Fruit fly (Drosophila melanogaster): ENCODE data around the gene CG31245.

Gene CG31245

dm6 chr3R:19350375-19350943, 26.6 kb downstream of the CG31245 start:
- no peak for TF ChIP-seq CG6163 (GFP tag; IDR thresholded peaks at IDR 0.05)
- no peak for TF ChIP-seq CG7368 (GFP tag; optimal IDR thresholded peaks at IDR 0.05)
- TF ChIP-seq Hr4 (GFP tag; optimal IDR thresholded peaks at IDR 0.05), result no peak
- no peak for TF ChIP-seq Eip78C (GFP tag)

dm6 chr3R:19347678-19348077, 29.3 kb downstream of the CG31245 start:
- TF ChIP-seq CG16779 (tag; optimal IDR thresholded peaks at IDR 0.05) (no peak), Met (GFP tag; optimal IDR thresholded peaks at IDR 0.05) (peak; percentile 39), svp (GFP tag) (peak; percentile 67), Sox102F (GFP tag; optimal IDR thresholded peaks at IDR 0.05) (peak; percentile 10), Eip78C (GFP tag) (peak; percentile 52), CG4318 (GFP tag; optimal IDR thresholded peaks at IDR 0.05) (no peak), CG15336 (GFP tag; IDR thresholded peaks at IDR 0.05) (no peak), CG8632 (GFP tag; optimal IDR thresholded peaks at IDR 0.05) (no peak), Hr39 (GFP tag; optimal IDR thresholded peaks at IDR 0.05) (no peak), CG10631 (GFP tag; optimal IDR thresholded peaks at IDR 0.05) (peak; percentile 17), CG6276 (GFP tag; optimal IDR thresholded peaks at IDR 0.05) (no peak), acj6 (GFP tag; optimal IDR thresholded peaks at IDR 0.05) (peak; percentile 33), CG8119 (GFP tag; IDR thresholded peaks at IDR 0.05) (no peak), dac (GFP tag; optimal IDR thresholded peaks at IDR 0.05) (no peak), fkh (GFP tag; optimal IDR thresholded peaks at IDR 0.05) (no peak), esn (GFP tag; optimal IDR thresholded peaks at IDR 0.05) (peak; percentile 37), Eip93F (GFP tag; optimal IDR thresholded peaks at IDR 0.05) (no peak), CG34406 (GFP tag; optimal IDR thresholded peaks at IDR 0.05) (peak; percentile 6)

dm6 chr3R:19346532-19346931, 30.5 kb downstream of the CG31245 start:
- no peak for TF ChIP-seq Ets96B (tag; optimal IDR thresholded peaks at IDR 0.05)
- no peak for TF ChIP-seq OdsH (GFP tag; optimal IDR thresholded peaks at IDR 0.05)
- TF ChIP-seq Hr39 (GFP tag; optimal IDR thresholded peaks at IDR 0.05), result no peak
- no peak for TF ChIP-seq fd85E (GFP tag; optimal IDR thresholded peaks at IDR 0.05)
- TF ChIP-seq CG15336 (GFP tag; IDR thresholded peaks at IDR 0.05), result no peak
- TF ChIP-seq CG6792 (GFP tag; optimal IDR thresholded peaks at IDR 0.05), result no peak
- no peak for TF ChIP-seq Sox102F (GFP tag; optimal IDR thresholded peaks at IDR 0.05)
- no peak for TF ChIP-seq CG6163 (GFP tag; IDR thresholded peaks at IDR 0.05)
- no peak for TF ChIP-seq CG32006 (GFP tag; optimal IDR thresholded peaks at IDR 0.05)
- no peak for TF ChIP-seq fkh (GFP tag; optimal IDR thresholded peaks at IDR 0.05)
- no peak for TF ChIP-seq spab (GFP tag; optimal IDR thresholded peaks at IDR 0.05)

dm6 chr3R:19345214-19345613, 31.8 kb downstream of the CG31245 start:
- TF ChIP-seq net (GFP tag; optimal IDR thresholded peaks at IDR 0.05) (no peak), CG11294 (GFP tag; IDR thresholded peaks at IDR 0.05) (no peak), CG32006 (GFP tag; optimal IDR thresholded peaks at IDR 0.05) (no peak), CG6808 (GFP tag; optimal IDR thresholded peaks at IDR 0.05) (no peak), achi (GFP tag; optimal IDR thresholded peaks at IDR 0.05) (no peak), CG31627 (GFP tag; optimal IDR thresholded peaks at IDR 0.05) (no peak), lz (GFP tag; optimal IDR thresholded peaks at IDR 0.05) (no peak), Hr38 (GFP tag; optimal IDR thresholded peaks at IDR 0.05) (no peak), fd59A (GFP tag; optimal IDR thresholded peaks at IDR 0.05) (no peak)

All from whole organism, prepupa.